Fruit fly (Drosophila melanogaster) whole organism, embryonic: Measurements from ENCODE around the gene dsx-c73A.
A peak's percentile ranks its signal among the peaks of the same experiment; 100 is the strongest.

Source experiments
- CG10321 ChIP-seq: fragments of 200-800 bp; sonication (Bioruptor generic); IDR thresholded peaks from 2 replicates; pipeline ENCODE4 v1.3.6; 2022; ENCODE audit warnings: missing biosample characterization, missing genetic modification characterization
- CG11504 ChIP-seq: fragments of 200-800 bp; sonication (Bioruptor generic); optimal IDR thresholded peaks from 3 replicates; lab custom pipeline; 2019; ENCODE audit warnings: missing biosample characterization, mild to moderate bottlenecking, missing genetic modification characterization, moderate library complexity
- CG12391 ChIP-seq: fragments of 200-800 bp; sonication (Bioruptor generic); optimal IDR thresholded peaks from 3 replicates; lab custom pipeline; 2018; ENCODE audit warnings: missing biosample characterization, mild to moderate bottlenecking, missing genetic modification characterization, moderate library complexity
- CG13775 ChIP-seq: fragments of 200-800 bp; sonication (Bioruptor generic); optimal IDR thresholded peaks from 3 replicates; lab custom pipeline; 2017; ENCODE audit warnings: missing biosample characterization, mild to moderate bottlenecking, missing genetic modification characterization
- CG15479 ChIP-seq: fragments of 200-800 bp; sonication (Bioruptor generic); optimal IDR thresholded peaks from 3 replicates; lab custom pipeline; 2019; ENCODE audit warnings: missing biosample characterization, mild to moderate bottlenecking, missing genetic modification characterization, moderate library complexity
- CG1602 ChIP-seq: fragments of 200-800 bp; sonication (Bioruptor generic); optimal IDR thresholded peaks from 3 replicates; lab custom pipeline; 2016; ENCODE audit warnings: missing biosample characterization, missing genetic modification characterization
- CG1603 ChIP-seq: fragments of 200-800 bp; sonication (Bioruptor generic); optimal IDR thresholded peaks from 2 replicates; lab custom pipeline; 2019; ENCODE audit warnings: missing biosample characterization, mild to moderate bottlenecking, missing genetic modification characterization, moderate library complexity
- CG17359 ChIP-seq: fragments of 200-800 bp; sonication (Bioruptor generic); optimal IDR thresholded peaks from 3 replicates; lab custom pipeline; 2018; ENCODE audit warnings: missing biosample characterization, mild to moderate bottlenecking, missing genetic modification characterization, moderate library complexity
- CG17802 ChIP-seq: fragments of 200-800 bp; sonication (Bioruptor generic); optimal IDR thresholded peaks from 2 replicates; lab custom pipeline; 2018; ENCODE audit warnings: missing biosample characterization, mild to moderate bottlenecking, missing genetic modification characterization, moderate library complexity
- CG18262 ChIP-seq: fragments of 200-800 bp; optimal IDR thresholded peaks from 3 replicates; lab custom pipeline; 2019; ENCODE audit warnings: missing biosample characterization, mild to moderate bottlenecking, missing genetic modification characterization, moderate library complexity
- CG2875 ChIP-seq: fragments of 200-800 bp; sonication (Bioruptor generic); optimal IDR thresholded peaks from 2 replicates; lab custom pipeline; 2017; ENCODE audit warnings: missing biosample characterization, mild to moderate bottlenecking, missing genetic modification characterization, missing genetic modification reagents
- CG30403 ChIP-seq: fragments of 200-800 bp; sonication (Bioruptor generic); optimal IDR thresholded peaks from 3 replicates; lab custom pipeline; 2016; ENCODE audit warnings: missing biosample characterization, missing genetic modification characterization
- CG31441 ChIP-seq: fragments of 200-800 bp; sonication (Bioruptor generic); IDR thresholded peaks from 2 replicates; pipeline ENCODE4 v1.3.6; 2022; ENCODE audit warnings: missing biosample characterization, missing genetic modification characterization
- CG3163 ChIP-seq: fragments of 200-800 bp; sonication (Bioruptor generic); optimal IDR thresholded peaks from 3 replicates; lab custom pipeline; 2016; ENCODE audit warnings: missing biosample characterization, missing genetic modification characterization
- CG7839 ChIP-seq: fragments of 200-800 bp; sonication (Bioruptor generic); optimal IDR thresholded peaks from 3 replicates; lab custom pipeline; 2018; ENCODE audit warnings: missing biosample characterization, mild to moderate bottlenecking, missing genetic modification characterization, moderate library complexity
- HLH4C ChIP-seq: fragments of 200-800 bp; sonication (Bioruptor generic); IDR thresholded peaks from 3 replicates; pipeline ENCODE4 v1.3.6; 2022; ENCODE audit warnings: missing biosample characterization, missing genetic modification characterization; ENCODE audit not compliant: partially characterized antibody
- Kr ChIP-seq: fragments of 200-800 bp; sonication (Bioruptor generic); optimal IDR thresholded peaks from 2 replicates; lab custom pipeline; 2017; ENCODE audit warnings: missing biosample characterization, mild to moderate bottlenecking, missing genetic modification characterization
- Lim3 ChIP-seq: fragments of 200-800 bp; sonication (Bioruptor generic); IDR thresholded peaks from 2 replicates; pipeline ENCODE4 v1.3.6; 2022; ENCODE audit warnings: missing biosample characterization, missing genetic modification characterization
- Pdp1 ChIP-seq, 2 experiments: fragments of 200-800 bp; sonication (Bioruptor generic); optimal IDR thresholded peaks; 3 replicates each; lab custom pipeline; 2016; ENCODE audit warnings: missing biosample characterization in 2 of 2, missing genetic modification characterization in 2 of 2, mild to moderate bottlenecking in 1 of 2, moderate library complexity in 1 of 2
- Rx ChIP-seq: fragments of 200-800 bp; sonication (Bioruptor generic); IDR thresholded peaks from 2 replicates; pipeline ENCODE4 v1.3.6; 2022; ENCODE audit warnings: missing biosample characterization, missing genetic modification characterization
- Stat92E ChIP-seq, 3 experiments: fragments of >200 bp in 2 of 3; fragments of 200-800 bp in 1 of 3; sonication (Bioruptor generic) in 1 of 3; optimal IDR thresholded peaks; 2 replicates each; lab custom pipeline; 2017 to 2019; ENCODE audit warnings: missing biosample characterization in 3 of 3, missing genetic modification characterization in 3 of 3, mild to moderate bottlenecking in 1 of 3, moderate library complexity in 1 of 3
- Tbp ChIP-seq: fragments of >200 bp; optimal IDR thresholded peaks from 2 replicates; lab custom pipeline; 2018; ENCODE audit warnings: missing biosample characterization, missing genetic modification characterization
- ab ChIP-seq: fragments of 200-800 bp; sonication (Bioruptor generic); optimal IDR thresholded peaks from 2 replicates; lab custom pipeline; 2016; ENCODE audit warnings: missing biosample characterization, missing genetic modification characterization
- ac ChIP-seq: fragments of 200-800 bp; sonication (Bioruptor generic); optimal IDR thresholded peaks from 3 replicates; lab custom pipeline; 2017; ENCODE audit warnings: missing biosample characterization, mild to moderate bottlenecking, missing genetic modification characterization
- btn ChIP-seq: fragments of 200-800 bp; sonication (Bioruptor generic); optimal IDR thresholded peaks from 2 replicates; lab custom pipeline; 2016; ENCODE audit warnings: missing biosample characterization, missing genetic modification characterization
- chif ChIP-seq, 2 experiments: fragments of 200-800 bp; sonication (Bioruptor generic); optimal IDR thresholded peaks; 3 replicates each; lab custom pipeline; 2016; ENCODE audit warnings: missing biosample characterization in 2 of 2, missing genetic modification characterization in 2 of 2
- ci ChIP-seq: fragments of 200-800 bp; sonication (Bioruptor generic); IDR thresholded peaks from 3 replicates; pipeline ENCODE4 v1.3.6; 2022; ENCODE audit warnings: missing biosample characterization, missing genetic modification characterization
- croc ChIP-seq: fragments of 200-800 bp; sonication (Bioruptor generic); conservative IDR thresholded peaks from 3 replicates; pipeline ENCODE4 v1.3.6; 2022; ENCODE audit warnings: missing biosample characterization, missing genetic modification characterization
- crol ChIP-seq: fragments of 200-800 bp; sonication (Bioruptor generic); IDR thresholded peaks from 2 replicates; pipeline ENCODE4 v1.3.6; 2022; ENCODE audit warnings: missing biosample characterization, missing genetic modification characterization
- dmrt11E ChIP-seq: fragments of 200-800 bp; sonication (Bioruptor generic); optimal IDR thresholded peaks from 3 replicates; lab custom pipeline; 2018; ENCODE audit warnings: missing biosample characterization, mild to moderate bottlenecking, missing genetic modification characterization, moderate library complexity
- dmrt99B ChIP-seq: fragments of 200-800 bp; sonication (Bioruptor generic); optimal IDR thresholded peaks from 2 replicates; lab custom pipeline; 2018; ENCODE audit warnings: missing biosample characterization, mild to moderate bottlenecking, missing genetic modification characterization, moderate library complexity
- dpn ChIP-seq, 2 experiments: fragments of 200-800 bp; sonication (Bioruptor generic); optimal IDR thresholded peaks; 3 replicates each; lab custom pipeline; 2016; ENCODE audit warnings: missing biosample characterization in 2 of 2, missing genetic modification characterization in 2 of 2
- fd96Cb ChIP-seq: fragments of 200-800 bp; sonication (Bioruptor generic); optimal IDR thresholded peaks from 2 replicates; lab custom pipeline; 2018; ENCODE audit warnings: missing biosample characterization, mild to moderate bottlenecking, missing genetic modification characterization, moderate library complexity
- kah ChIP-seq: fragments of 200-800 bp; sonication (Bioruptor generic); optimal IDR thresholded peaks from 2 replicates; lab custom pipeline; 2018; ENCODE audit warnings: missing biosample characterization, mild to moderate bottlenecking, missing genetic modification characterization
- klu ChIP-seq: fragments of 200-800 bp; sonication (Bioruptor generic); IDR thresholded peaks from 2 replicates; pipeline ENCODE4 v1.3.6; 2022; ENCODE audit warnings: missing biosample characterization, missing genetic modification characterization
- kni ChIP-seq: fragments of 200-800 bp; sonication (Bioruptor generic); optimal IDR thresholded peaks from 3 replicates; lab custom pipeline; 2017; ENCODE audit warnings: mild to moderate bottlenecking, missing biosample characterization, missing genetic modification reagents, missing genetic modification characterization
- lab ChIP-seq: fragments of 200-800 bp; sonication (Bioruptor generic); optimal IDR thresholded peaks from 3 replicates; lab custom pipeline; 2017; ENCODE audit warnings: missing biosample characterization, missing genetic modification characterization, mild to moderate bottlenecking, moderate library complexity, missing genetic modification reagents
- p53 ChIP-seq: fragments of 200-800 bp; sonication (Bioruptor generic); optimal IDR thresholded peaks from 2 replicates; lab custom pipeline; 2016; ENCODE audit warnings: missing biosample characterization, missing genetic modification characterization
- pros ChIP-seq: fragments of 200-800 bp; sonication (Bioruptor generic); optimal IDR thresholded peaks from 3 replicates; lab custom pipeline; 2019; ENCODE audit warnings: missing biosample characterization, mild to moderate bottlenecking, missing genetic modification characterization, moderate library complexity
- repo ChIP-seq: fragments of 200-800 bp; sonication (Bioruptor generic); optimal IDR thresholded peaks from 2 replicates; lab custom pipeline; 2016; ENCODE audit warnings: missing biosample characterization, missing genetic modification characterization
- sens ChIP-seq: fragments of 200-800 bp; sonication (Bioruptor generic); peaks from one replicate; lab custom pipeline; 2016; ENCODE audit warnings: missing biosample characterization, missing genetic modification characterization
- shn ChIP-seq: fragments of 200-800 bp; sonication (Bioruptor generic); optimal IDR thresholded peaks from 3 replicates; lab custom pipeline; 2016; ENCODE audit warnings: missing biosample characterization, missing genetic modification characterization
- sim ChIP-seq: fragments of 200-800 bp; sonication (Bioruptor generic); IDR thresholded peaks from 2 replicates; pipeline ENCODE4 v1.3.6; 2022; ENCODE audit warnings: missing biosample characterization, missing genetic modification characterization
- slbo ChIP-seq: fragments of 200-800 bp; sonication (Bioruptor generic); IDR thresholded peaks from 2 replicates; pipeline ENCODE4 v1.3.6; 2022; ENCODE audit warnings: missing biosample characterization, missing genetic modification characterization
- sqz ChIP-seq: fragments of 200-800 bp; sonication (Bioruptor generic); optimal IDR thresholded peaks from 3 replicates; lab custom pipeline; 2018; ENCODE audit warnings: missing biosample characterization, mild to moderate bottlenecking, missing genetic modification characterization
- tio ChIP-seq: fragments of 200-800 bp; sonication (Bioruptor generic); optimal IDR thresholded peaks from 2 replicates; lab custom pipeline; 2017; ENCODE audit warnings: missing biosample characterization, missing genetic modification characterization, inconsistent platforms
- twi ChIP-seq: fragments of 200-800 bp; optimal IDR thresholded peaks from 2 replicates; lab custom pipeline; 2019; ENCODE audit warnings: missing biosample characterization, mild to moderate bottlenecking, missing genetic modification characterization, moderate library complexity
- zen ChIP-seq: fragments of 200-800 bp; sonication (Bioruptor generic); optimal IDR thresholded peaks from 3 replicates; lab custom pipeline; 2018; ENCODE audit warnings: missing biosample characterization, mild to moderate bottlenecking, missing genetic modification characterization, moderate library complexity
- zen2 ChIP-seq: fragments of 200-800 bp; sonication (Bioruptor generic); IDR thresholded peaks from 3 replicates; pipeline ENCODE4 v1.3.6; 2022; ENCODE audit warnings: missing biosample characterization, missing genetic modification characterization; ENCODE audit not compliant: partially characterized antibody

The dsx-c73A gene

dm6 chr3L:16475518-16476126 lies 23.9 kb upstream of the dsx-c73A start:
- no peak for TF ChIP-seq zen2 (GFP tag; lab: Robert Waterston, UW)
- TF ChIP-seq btn (GFP tag; lab: Kevin White, UChicago) = no peak
- TF ChIP-seq zen (tag; lab: Kevin White, UChicago) = peak; percentile 84
- no peak for TF ChIP-seq CG13775 (GFP tag; lab: Kevin White, UChicago)
- peak; percentile 90 for TF ChIP-seq twi (tag; lab: Kevin White, UChicago)
- TF ChIP-seq kni = peak; percentile 61
- TF ChIP-seq Kr (GFP tag; lab: Kevin White, UChicago) = peak; percentile 77
- TF ChIP-seq Tbp = no peak
- peak in 1 of 2 experiments; percentile 24 for TF ChIP-seq Pdp1 (GFP tag; optimal IDR thresholded peaks at IDR 0.05; lab: Kevin White, UChicago)
- no peak for TF ChIP-seq Stat92E (GFP tag; optimal IDR thresholded peaks at IDR 0.05; lab: Kevin White, UChicago)
- TF ChIP-seq ci = peak; percentile 35; the same call in 1 of the 3 replicates
- peak; percentile 7 for TF ChIP-seq ac (GFP tag; lab: Kevin White, UChicago)
- no peak for TF ChIP-seq shn (GFP tag; lab: Kevin White, UChicago)
- peak; percentile 76 for TF ChIP-seq CG15479 (GFP tag; lab: Kevin White, UChicago)
- no peak for TF ChIP-seq CG2875 (GFP tag; lab: Kevin White, UChicago)
- TF ChIP-seq repo = no peak
- TF ChIP-seq sqz (GFP tag; lab: Kevin White, UChicago) = peak; percentile 71
- peak; percentile 0 for TF ChIP-seq pros (GFP tag; lab: Kevin White, UChicago)
- no peak for TF ChIP-seq chif (GFP tag; optimal IDR thresholded peaks at IDR 0.05; lab: Kevin White, UChicago)
- peak; percentile 47 for TF ChIP-seq sens (GFP tag; lab: Kevin White, UChicago)
- peak; percentile 73 for TF ChIP-seq crol (GFP tag; lab: Robert Waterston, UW)
- TF ChIP-seq kah = peak; percentile 90
- no peak for TF ChIP-seq Rx (GFP tag; lab: Robert Waterston, UW)
- TF ChIP-seq klu (GFP tag; lab: Robert Waterston, UW) = no peak
- no peak for TF ChIP-seq HLH4C (GFP tag; lab: Robert Waterston, UW)
- TF ChIP-seq, all 482 proteins: peak for 13

DNA sequence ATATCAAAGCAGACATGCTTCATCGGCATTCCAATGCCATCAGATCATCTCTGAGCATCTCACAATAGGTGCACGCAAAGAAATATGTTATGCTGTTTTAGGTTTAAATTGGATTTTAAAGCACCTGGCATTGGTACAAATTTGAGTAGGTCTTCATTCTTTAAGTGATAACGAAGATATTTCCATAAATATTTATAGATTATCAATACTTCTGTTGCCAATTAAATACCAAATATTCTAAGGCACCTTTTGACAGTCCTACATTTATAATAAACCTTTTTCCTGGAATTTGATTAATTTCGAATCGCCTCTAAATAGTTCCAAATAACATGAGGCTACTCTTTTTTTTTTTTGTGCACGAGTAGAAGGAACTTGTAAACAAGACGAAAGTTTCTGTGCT lies 22.4 kb upstream of the dsx-c73A start:
- TF ChIP-seq dpn (GFP tag; optimal IDR thresholded peaks at IDR 0.05; lab: Kevin White, UChicago) (peak in 1 of 2 experiments; percentile 6), CG30403 (GFP tag; lab: Kevin White, UChicago) (peak; percentile 47), sens (GFP tag; lab: Kevin White, UChicago) (peak; percentile 79), fd96Cb (tag; lab: Kevin White, UChicago) (peak; percentile 26), p53 (GFP tag; lab: Kevin White, UChicago) (no peak), dmrt11E (tag; lab: Kevin White, UChicago) (peak; percentile 10), tio (GFP tag; lab: Kevin White, UChicago) (peak; percentile 17), croc (GFP tag; lab: Robert Waterston, UW) (peak; percentile 26; the same call in 2 of the 3 replicates), Lim3 (peak; percentile 24; the same call in 1 of the 2 replicates), CG17802 (tag; lab: Kevin White, UChicago) (no peak), CG31441 (GFP tag; lab: Robert Waterston, UW) (0 out of 2 replicates have a peak, but pooled peaks have one; percentile 37), CG12391 (peak; percentile 7), CG18262 (peak; percentile 9), CG3163 (no peak), CG1602 (no peak), CG11504 (tag; lab: Kevin White, UChicago) (peak; percentile 58), CG17359 (tag; lab: Kevin White, UChicago) (peak; percentile 29), CG1603 (tag; lab: Kevin White, UChicago) (peak; percentile 6), dmrt99B (tag; lab: Kevin White, UChicago) (peak; percentile 59), sim (GFP tag; lab: Robert Waterston, UW) (no peak), ab (GFP tag; lab: Kevin White, UChicago) (no peak), CG10321 (no peak), CG7839 (tag; lab: Kevin White, UChicago) (peak; percentile 53), lab (GFP tag; lab: Kevin White, UChicago) (peak; percentile 32), slbo (0 out of 2 replicates have a peak, but pooled peaks have one; percentile 19)
